Fruit fly (Drosophila melanogaster) Kc167 (cell line): ENCODE measurements around the gene Ptpmeg.

Source experiments
- Myc ChIP-seq: fragments of >200 bp; optimal IDR thresholded peaks from 2 replicates; lab custom pipeline; 2017; ENCODE audit warnings: missing external identifiers
- h ChIP-seq: fragments of >200 bp; optimal IDR thresholded peaks from 3 replicates; lab custom pipeline; 2018; ENCODE audit warnings: missing external identifiers
- insv ChIP-seq: fragments of >200 bp; optimal IDR thresholded peaks from 3 replicates; lab custom pipeline; 2018; ENCODE audit warnings: missing external identifiers
- psq ChIP-seq: fragments of >200 bp; optimal IDR thresholded peaks from 2 replicates; lab custom pipeline; 2017; ENCODE audit warnings: missing external identifiers
- ttk ChIP-seq: sonication (Bioruptor generic); optimal IDR thresholded peaks from 2 replicates; lab custom pipeline; 2017; ENCODE audit warnings: missing external identifiers

dm6 chr3L:378906-379305, 51.0 kb downstream of the Ptpmeg start:
- TF ChIP-seq h (no peak), ttk (no peak), psq (lab: Kevin White, UChicago) (no peak), Myc (no peak), insv (no peak)
